Worm (Caenorhabditis elegans): Measurements from ENCODE around the gene glb-15.

DNA sequence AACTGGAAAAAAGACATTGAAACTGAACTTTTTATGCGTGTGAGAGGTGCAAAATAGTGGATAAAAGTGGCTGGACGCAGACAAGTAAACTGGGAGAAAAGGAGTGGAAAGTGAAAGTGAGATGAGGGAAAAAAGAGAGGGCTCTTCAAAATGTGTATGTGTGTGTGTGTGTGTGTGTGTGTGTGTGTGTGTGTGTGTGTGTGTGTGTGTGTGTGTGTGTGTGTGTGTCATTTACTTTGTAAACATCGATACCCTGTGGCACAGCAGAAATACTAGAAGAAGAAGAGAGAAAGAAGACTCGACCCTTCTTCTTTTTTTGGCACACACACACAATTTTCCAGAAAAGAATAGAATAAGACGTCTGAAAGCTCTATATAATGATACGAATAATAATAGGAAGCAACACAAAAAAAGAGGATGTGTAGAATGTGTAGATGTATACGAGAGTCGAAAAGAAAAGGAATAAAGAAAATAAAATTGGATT lies 20.6 kb upstream of the glb-15 start:
- TF ChIP-seq him-1 (tag; optimal IDR thresholded peaks at IDR 0.05), result no peak
- TF ChIP-seq dao-5 (tag; optimal IDR thresholded peaks at IDR 0.05), result no peak
